Worm (Caenorhabditis elegans) whole organism, L4 larva: ENCODE results near the gene apx-1.

ENCODE experiments used
- arid-1 ChIP-seq: fragments of 200-800 bp; sonication (Bioruptor generic); conservative IDR thresholded peaks from 2 replicates; pipeline ENCODE4 v1.3.6; 2022; ENCODE audit warnings: missing genetic modification reagents, missing genetic modification characterization, missing compliant biosample characterization
- ceh-28 ChIP-seq: fragments of 150-350 bp; optimal IDR thresholded peaks from 2 replicates; lab custom pipeline; 2014; ENCODE audit warnings: missing biosample characterization, missing genetic modification reagents, missing genetic modification characterization
- lin-39 ChIP-seq: fragments of 150-350 bp; optimal IDR thresholded peaks from 2 replicates; lab custom pipeline; 2014; ENCODE audit warnings: missing biosample characterization, missing genetic modification reagents, missing genetic modification characterization
- lir-3 ChIP-seq: sonication (generic microtip); optimal IDR thresholded peaks from 2 replicates; lab custom pipeline; 2016; ENCODE audit warnings: mild to moderate bottlenecking, missing genetic modification characterization, missing compliant biosample characterization
- nhr-111 ChIP-seq: fragments of 200-800 bp; sonication (Bioruptor generic); optimal IDR thresholded peaks from 2 replicates; lab custom pipeline; 2018; ENCODE audit warnings: mild to moderate bottlenecking, missing genetic modification characterization, missing compliant biosample characterization
- nhr-237 ChIP-seq: sonication (generic microtip); optimal IDR thresholded peaks from 2 replicates; lab custom pipeline; 2017; ENCODE audit warnings: missing biosample characterization, missing genetic modification characterization
- nhr-25 ChIP-seq: sonication (generic microtip); optimal IDR thresholded peaks from 2 replicates; lab custom pipeline; 2017; ENCODE audit warnings: missing genetic modification characterization, mild to moderate bottlenecking, missing compliant biosample characterization, antibody characterized with exemption, moderate library complexity, borderline replicate concordance; ENCODE audit not compliant: insufficient read depth
- nhr-41 ChIP-seq: fragments of 200-800 bp; sonication (Bioruptor generic); IDR thresholded peaks from 2 replicates; pipeline ENCODE4 v1.3.6; 2022; ENCODE audit warnings: missing genetic modification reagents, missing genetic modification characterization, missing compliant biosample characterization
- pqm-1 ChIP-seq: sonication (generic microtip); optimal IDR thresholded peaks from 2 replicates; lab custom pipeline; 2017; ENCODE audit warnings: missing biosample characterization, missing genetic modification characterization
- snpc-4 ChIP-seq: fragments of 150-350 bp; optimal IDR thresholded peaks from 2 replicates; lab custom pipeline; 2014; ENCODE audit warnings: missing biosample characterization, missing genetic modification characterization
- zag-1 ChIP-seq: fragments of 150-350 bp; optimal IDR thresholded peaks from 2 replicates; lab custom pipeline; 2014; ENCODE audit warnings: missing biosample characterization, missing genetic modification characterization

DNA sequence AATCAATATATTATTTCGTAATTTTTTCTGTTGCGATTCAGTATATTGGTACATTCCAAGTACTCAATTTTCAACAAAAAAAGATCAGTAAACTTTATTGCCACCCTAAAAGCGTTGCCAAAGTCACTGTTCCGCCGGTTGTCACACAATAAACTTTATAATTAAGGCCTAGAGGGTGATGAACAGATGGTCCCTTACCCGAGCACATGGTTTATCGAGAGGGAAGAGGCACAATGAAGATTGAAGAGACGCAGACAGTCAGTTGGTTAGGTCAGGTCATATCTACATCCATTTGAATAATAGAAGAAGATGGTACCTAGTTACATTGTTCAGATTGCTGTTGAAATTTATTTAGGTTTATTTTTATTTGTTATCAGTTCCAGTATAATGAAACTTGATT, 46.8 kb downstream of the apx-1 start:
- no peak for TF ChIP-seq nhr-41
- TF ChIP-seq nhr-25: no peak
- TF ChIP-seq pqm-1 (tag; lab: Kevin White, UChicago): no peak
- TF ChIP-seq zag-1 (tag; lab: Kevin White, UChicago): no peak
- no peak for TF ChIP-seq snpc-4 (tag; lab: Kevin White, UChicago)
- TF ChIP-seq lin-39 (tag; lab: Kevin White, UChicago): no peak
- no peak for TF ChIP-seq lir-3
- TF ChIP-seq ceh-28 (tag; lab: Kevin White, UChicago): no peak
- no peak for TF ChIP-seq nhr-111 (GFP tag; lab: Kevin White, UChicago)
- TF ChIP-seq arid-1 (GFP tag; lab: Robert Waterston, UW): no peak
- no peak for TF ChIP-seq nhr-237 (tag; lab: Kevin White, UChicago)
